Fruit fly (Drosophila melanogaster): Measurements from ENCODE around the gene CycT.

dm6 chr3L:17549049-17549876 is 8.3 kb downstream of the CycT start, which contains the start of the genes Jon74E and CG7542:
- TF ChIP-seq org-1 (GFP tag; optimal IDR thresholded peaks at IDR 0.05) (no peak), CG13894 (tag; optimal IDR thresholded peaks at IDR 0.05) (no peak), cad (GFP tag; optimal IDR thresholded peaks at IDR 0.05) (no peak), E2f2 (GFP tag; IDR thresholded peaks at IDR 0.05) (no peak)
